Fruit fly (Drosophila melanogaster) whole organism, prepupa: Measurements from ENCODE around the gene PolG1.

ENCODE experiments used
- CG31627 ChIP-seq: fragments of 200-800 bp; sonication (Bioruptor generic); optimal IDR thresholded peaks from 3 replicates; lab custom pipeline; 2016; ENCODE audit warnings: missing biosample characterization, missing genetic modification characterization
- topi ChIP-seq: fragments of 200-800 bp; sonication (Bioruptor generic); optimal IDR thresholded peaks from 3 replicates; lab custom pipeline; 2016; ENCODE audit warnings: missing biosample characterization, missing genetic modification characterization

- TF ChIP-seq CG31627 (GFP tag; lab: Kevin White, UChicago): no peak
- TF ChIP-seq topi: no peak
Observed at dm6 chr2L:13842078-13842477, 14.5 kb upstream of the PolG1 start.
